Worm (Caenorhabditis elegans) whole organism, L4/young adult: ENCODE data around the gene nlp-41.

ENCODE experiments used
- W03F9.2 ChIP-seq: fragments of 150-350 bp; optimal IDR thresholded peaks from 2 replicates; lab custom pipeline; 2014; ENCODE audit warnings: missing biosample characterization, missing genetic modification characterization
- dao-5 ChIP-seq: sonication (generic microtip); optimal IDR thresholded peaks from 2 replicates; lab custom pipeline; 2016; ENCODE audit warnings: missing genotype, missing genetic modification characterization, moderate library complexity, missing compliant biosample characterization
- him-1 ChIP-seq: sonication (generic microtip); optimal IDR thresholded peaks from 2 replicates; lab custom pipeline; 2016; ENCODE audit warnings: missing genotype, missing genetic modification reagents, missing genetic modification characterization, missing compliant biosample characterization

nlp-41 gene

ce11 chrII:14550613-14551012, at the start of gene nlp-41:
nlp-41 (plus strand) TSS chrII:14550913.
- TF ChIP-seq dao-5 (tag; lab: Kevin White, UChicago) (no peak), him-1 (tag; lab: Kevin White, UChicago) (no peak), W03F9.2 (tag; lab: Kevin White, UChicago) (no peak)

DNA sequence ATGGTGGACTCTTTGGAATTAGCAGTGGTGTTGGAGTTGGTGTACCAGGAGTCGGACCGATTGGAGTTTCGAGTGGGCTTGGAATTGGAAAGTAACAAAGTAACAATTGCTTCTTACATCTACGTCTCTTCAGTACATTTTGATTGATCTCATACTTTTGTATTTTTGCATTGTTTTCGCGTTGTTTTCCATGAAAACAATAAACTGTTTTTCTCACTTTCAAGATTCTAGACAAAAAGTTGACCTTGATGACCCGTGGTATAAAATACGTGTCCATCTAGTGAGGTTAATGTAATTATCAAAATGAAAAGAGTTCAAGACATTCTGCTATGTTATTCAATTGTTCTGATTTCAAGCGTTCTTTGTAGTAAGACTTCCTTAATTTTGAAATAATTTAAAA, 49.3 kb upstream of the nlp-41 start, which contains the start of gene K10H10.5:
K10H10.5 (plus strand) TSS at position 301 of the 400 bp plus-strand sequence.
- TF ChIP-seq him-1 (tag; lab: Kevin White, UChicago) (no peak), dao-5 (tag; lab: Kevin White, UChicago) (no peak), W03F9.2 (tag; lab: Kevin White, UChicago) (no peak)

- TF ChIP-seq W03F9.2 (tag; lab: Kevin White, UChicago) (no peak), dao-5 (tag; lab: Kevin White, UChicago) (no peak), him-1 (tag; lab: Kevin White, UChicago) (no peak)
Measured at ce11 chrII:14502997-14503396, 47.7 kb upstream of the nlp-41 start, which contains the start of gene K10H10.6. K10H10.6 (plus strand) TSS chrII:14503297.

- TF ChIP-seq W03F9.2 (tag; lab: Kevin White, UChicago) (no peak), him-1 (tag; lab: Kevin White, UChicago) (no peak), dao-5 (tag; lab: Kevin White, UChicago) (no peak)
Measured at ce11 chrII:14506245-14506644, 44.5 kb upstream of the nlp-41 start, which contains the start of gene K10H10.12. K10H10.12 (minus strand) TSS chrII:14506345.

DNA sequence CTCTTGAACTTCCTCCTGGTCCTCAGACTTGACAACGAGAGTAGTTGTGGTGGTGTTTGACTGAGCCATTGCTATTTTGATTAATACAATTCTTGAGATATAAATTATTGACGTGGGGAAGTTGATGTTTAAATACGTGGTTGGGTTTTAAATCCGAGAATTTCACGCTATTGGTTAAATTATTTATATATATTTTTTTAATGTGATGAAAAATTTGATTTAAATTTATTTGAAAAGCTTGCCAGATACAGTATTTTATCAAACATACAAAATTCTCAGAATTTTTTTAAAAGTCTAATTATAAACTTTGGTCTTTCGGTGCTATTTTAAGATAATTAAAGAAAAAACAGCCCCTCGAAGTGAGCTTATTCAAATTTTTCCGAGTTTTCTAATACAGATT, 43.1 kb upstream of the nlp-41 start, which contains the start of the genes K10H10.7 and K10H10.10:
K10H10.7 (minus strand) TSS at position 101 of the 400 bp plus-strand sequence.
K10H10.10 (plus strand) TSS at position 204 of the 400 bp plus-strand sequence.
- no peak for TF ChIP-seq dao-5 (tag; lab: Kevin White, UChicago)
- no peak for TF ChIP-seq him-1 (tag; lab: Kevin White, UChicago)

DNA sequence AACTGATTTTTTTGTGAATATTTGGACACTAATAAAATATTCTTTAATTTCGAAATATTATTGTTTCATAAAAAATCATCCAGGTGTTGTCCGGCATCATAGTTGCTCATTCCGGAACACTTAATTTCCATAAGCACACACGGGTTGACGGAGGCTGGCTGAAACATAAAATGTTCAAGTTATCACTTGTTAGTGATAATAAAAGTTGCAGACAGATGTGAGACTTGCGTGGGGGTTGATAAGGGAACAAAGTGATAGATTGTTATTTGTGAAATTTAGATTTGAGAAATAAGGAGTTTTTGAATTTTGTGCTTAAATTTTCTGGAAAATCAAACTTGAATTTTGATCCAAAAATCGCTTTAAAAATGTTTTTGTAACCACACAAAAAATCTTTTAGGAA, 40.6 kb upstream of the nlp-41 start:
- TF ChIP-seq W03F9.2 (tag; lab: Kevin White, UChicago) (no peak), dao-5 (tag; lab: Kevin White, UChicago) (no peak), him-1 (tag; lab: Kevin White, UChicago) (no peak)

DNA sequence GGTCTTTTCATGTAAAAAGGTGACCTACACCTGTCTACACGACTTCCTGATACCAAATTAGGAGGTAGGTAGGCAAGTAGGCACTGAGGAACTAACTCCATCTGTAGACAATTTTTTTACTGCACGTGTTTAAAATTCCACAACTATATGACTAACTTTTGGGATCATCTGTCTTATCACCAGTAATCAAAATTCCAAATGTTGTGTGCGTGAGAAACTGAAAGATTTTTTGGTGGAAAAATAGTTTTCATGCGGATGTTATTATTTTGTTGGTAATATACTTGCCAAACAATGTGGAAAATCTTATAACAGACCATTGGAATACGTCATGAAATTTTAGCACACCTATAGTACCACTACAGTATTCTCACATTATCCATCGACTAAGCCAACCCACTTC, 39.5 kb upstream of the nlp-41 start, which contains the start of gene K10H10.13:
K10H10.13 (minus strand) TSS at position 101 of the 400 bp plus-strand sequence.
- no peak for TF ChIP-seq W03F9.2 (tag; lab: Kevin White, UChicago)
- TF ChIP-seq dao-5 (tag; lab: Kevin White, UChicago), result no peak
- TF ChIP-seq him-1 (tag; lab: Kevin White, UChicago), result no peak

ce11 chrII:14515017-14515416, 35.7 kb upstream of the nlp-41 start, which contains the start of gene K10H10.9:
K10H10.9 (minus strand) TSS chrII:14515117.
- TF ChIP-seq dao-5 (tag; lab: Kevin White, UChicago) (no peak), W03F9.2 (tag; lab: Kevin White, UChicago) (no peak), him-1 (tag; lab: Kevin White, UChicago) (no peak)

DNA sequence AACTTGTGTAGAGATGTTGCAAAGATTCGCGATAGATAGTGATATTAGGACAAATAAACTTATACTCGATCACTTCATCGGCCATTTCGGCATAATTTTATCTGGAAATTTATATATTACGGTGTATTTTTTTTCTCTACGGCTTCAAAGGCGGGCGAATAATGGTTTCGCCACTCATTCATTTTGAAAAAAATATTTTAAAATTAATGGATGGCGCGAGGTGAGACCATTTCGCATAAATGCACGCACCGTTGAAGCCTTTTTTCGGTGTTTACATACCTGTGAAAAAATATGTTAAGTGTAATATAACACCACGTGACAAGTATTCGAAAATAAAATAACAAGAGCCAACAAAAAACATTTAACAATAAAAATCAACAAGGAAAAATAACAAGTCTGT, 28.7 kb upstream of the nlp-41 start, which contains the start of gene btb-19:
btb-19 (minus strand) TSS at position 101 of the 400 bp plus-strand sequence.
- TF ChIP-seq dao-5 (tag; lab: Kevin White, UChicago), result no peak
- TF ChIP-seq W03F9.2 (tag; lab: Kevin White, UChicago), result no peak
- TF ChIP-seq him-1 (tag; lab: Kevin White, UChicago), result no peak

- TF ChIP-seq W03F9.2 (tag; lab: Kevin White, UChicago) (no peak), him-1 (tag; lab: Kevin White, UChicago) (no peak), dao-5 (tag; lab: Kevin White, UChicago) (no peak)
Measured at ce11 chrII:14523070-14523572, 27.6 kb upstream of the nlp-41 start, which contains the start of gene btb-20. btb-20 (minus strand) TSS chrII:14523522.

DNA sequence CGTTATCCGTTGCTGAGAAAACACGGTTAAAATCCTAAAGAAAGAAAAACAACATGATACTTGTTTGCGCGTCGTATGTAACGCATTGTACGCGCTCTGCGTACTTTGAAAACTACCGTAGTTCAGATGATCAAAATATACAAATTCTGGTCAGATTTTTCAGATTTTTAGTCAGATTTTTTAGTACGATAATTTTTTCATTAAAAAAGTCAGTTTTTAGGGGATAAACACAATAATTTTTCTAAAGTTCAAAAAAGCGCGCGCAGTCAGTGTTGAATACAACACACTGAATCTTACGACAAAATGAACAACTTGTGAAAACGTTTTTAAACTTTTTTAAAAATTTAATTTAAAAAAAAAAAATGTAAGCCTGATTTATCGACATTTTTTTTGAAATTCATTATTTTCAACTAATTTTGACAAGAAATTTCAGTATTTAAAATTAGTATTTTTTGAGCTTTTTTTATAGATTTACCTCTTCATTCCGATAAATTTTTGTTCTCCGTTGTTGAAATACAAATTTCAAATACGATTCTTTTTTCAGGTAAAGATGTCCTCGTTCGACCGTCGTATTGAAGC, 27.0 kb upstream of the nlp-41 start, which contains the start of gene pot-2:
pot-2 (plus strand) TSS at position 529 of the 579 bp plus-strand sequence.
- TF ChIP-seq him-1 (tag; lab: Kevin White, UChicago) (no peak), W03F9.2 (tag; lab: Kevin White, UChicago) (no peak), dao-5 (tag; lab: Kevin White, UChicago) (no peak)

ce11 chrII:14525013-14525412, 25.7 kb upstream of the nlp-41 start, which contains the start of gene F57C2.4:
F57C2.4 (plus strand) TSS chrII:14525313.
- TF ChIP-seq W03F9.2 (tag; lab: Kevin White, UChicago) (no peak), him-1 (tag; lab: Kevin White, UChicago) (no peak), dao-5 (tag; lab: Kevin White, UChicago) (no peak)

DNA sequence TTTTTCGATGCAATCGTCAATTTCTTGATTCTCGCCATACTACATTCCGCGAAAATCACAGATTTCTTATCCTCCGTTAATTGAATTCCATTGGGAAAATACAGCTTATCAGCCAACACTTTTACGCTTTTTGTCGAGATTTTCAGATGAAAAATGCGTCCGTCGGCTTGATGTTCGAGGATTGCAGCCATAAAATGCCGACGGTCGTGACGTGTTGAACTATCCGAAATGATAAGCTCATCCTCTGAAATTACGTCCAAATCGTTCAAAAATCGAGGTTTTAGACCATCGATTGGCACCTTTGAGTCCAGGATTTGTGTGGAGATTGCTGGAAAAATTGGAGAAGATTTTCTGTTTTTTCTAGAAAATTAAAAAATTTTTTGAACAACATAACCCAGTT, 23.6 kb upstream of the nlp-41 start:
- no peak for TF ChIP-seq W03F9.2 (tag; lab: Kevin White, UChicago)
- no peak for TF ChIP-seq him-1 (tag; lab: Kevin White, UChicago)
- no peak for TF ChIP-seq dao-5 (tag; lab: Kevin White, UChicago)
